Worm (Caenorhabditis elegans): ENCODE measurements around the gene F35G12.7.

DNA sequence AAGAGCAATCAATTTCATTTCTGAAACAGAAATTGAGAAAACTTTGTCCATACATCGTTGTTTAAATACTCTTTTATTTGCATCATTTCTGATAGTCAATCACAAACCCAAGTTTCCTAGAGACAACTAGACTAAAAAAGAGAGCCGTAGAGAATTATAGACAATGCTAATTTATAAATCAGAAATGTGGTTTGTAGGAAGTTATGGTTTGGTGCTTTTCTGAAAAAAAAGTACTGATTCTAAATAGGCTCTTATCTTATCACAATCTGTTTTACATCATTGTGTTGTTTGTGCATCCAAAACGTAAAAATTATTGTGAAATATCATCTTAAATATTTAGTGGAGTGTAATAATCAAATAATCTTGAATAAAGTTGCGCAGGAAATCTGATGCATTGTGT is 46.5 kb downstream of the F35G12.7 start, which contains the start of gene ugt-62:
- no peak for TF ChIP-seq ets-7 (tag; optimal IDR thresholded peaks at IDR 0.05)
- no peak for TF ChIP-seq aly-1 (tag; optimal IDR thresholded peaks at IDR 0.05)
- no peak for TF ChIP-seq pes-1 (GFP tag; IDR thresholded peaks at IDR 0.05)
- no peak for TF ChIP-seq tbx-11 (GFP tag; IDR thresholded peaks at IDR 0.05)
- TF ChIP-seq hmbx-1 (tag; optimal IDR thresholded peaks at IDR 0.05): no peak
- no peak for TF ChIP-seq scrt-1 (GFP tag; IDR thresholded peaks at IDR 0.05)

Measured in whole organism, early embryonic.